Fruit fly (Drosophila melanogaster): ENCODE measurements around the gene CG8036.

CG8036 gene

dm6 chr3R:8659907-8660660 lies 7.6 kb upstream of the CG8036 start (continued):
- TF ChIP-seq prd (optimal IDR thresholded peaks at IDR 0.05): no peak
- TF ChIP-seq prd (GFP tag; IDR thresholded peaks at IDR 0.05): peak; percentile 55; the same call in 2 of the 3 replicates
- no peak for TF ChIP-seq TFAM (GFP tag; optimal IDR thresholded peaks at IDR 0.05)
- TF ChIP-seq Dref (GFP tag; IDR thresholded peaks at IDR 0.05): peak; percentile 99
- peak; percentile 6; the same call in 1 of the 2 replicates for TF ChIP-seq lmd (GFP tag; IDR thresholded peaks at IDR 0.05)
- TF ChIP-seq tup (GFP tag; optimal IDR thresholded peaks at IDR 0.05): no peak
- no peak for TF ChIP-seq CG16863 (GFP tag; optimal IDR thresholded peaks at IDR 0.05)
- peak; percentile 60 for TF ChIP-seq CG15601 (tag; optimal IDR thresholded peaks at IDR 0.05)
- peak; percentile 18 for TF ChIP-seq CG30403 (GFP tag; optimal IDR thresholded peaks at IDR 0.05)
- peak; percentile 81 for TF ChIP-seq CG34224 (GFP tag; IDR thresholded peaks at IDR 0.05; ENCODE audit: partially characterized antibody)
- TF ChIP-seq gt (GFP tag; IDR thresholded peaks at IDR 0.05): no peak
- no peak for TF ChIP-seq CG3407 (GFP tag; optimal IDR thresholded peaks at IDR 0.05)
- peak; percentile 67 for TF ChIP-seq CG2712 (tag; optimal IDR thresholded peaks at IDR 0.05)
- TF ChIP-seq CG18619 (GFP tag; optimal IDR thresholded peaks at IDR 0.05): peak; percentile 21
- peak; percentile 93; the same call in 3 of the 4 replicates for TF ChIP-seq chinmo (GFP tag; IDR thresholded peaks at IDR 0.05; ENCODE audit: partially characterized antibody)
- peak; percentile 35 for TF ChIP-seq pros (GFP tag; optimal IDR thresholded peaks at IDR 0.05)
- peak; percentile 32 for TF ChIP-seq Antp (GFP tag; optimal IDR thresholded peaks at IDR 0.05)
- no peak for TF ChIP-seq CG10462 (GFP tag; optimal IDR thresholded peaks at IDR 0.05)
- no peak for TF ChIP-seq hth (optimal IDR thresholded peaks at IDR 0.05)
- TF ChIP-seq CG4820 (GFP tag; optimal IDR thresholded peaks at IDR 0.05): no peak
- TF ChIP-seq CG7987 (GFP tag; optimal IDR thresholded peaks at IDR 0.05): peak; percentile 93

- TF ChIP-seq tgo (GFP tag; IDR thresholded peaks at IDR 0.05): 0 out of 3 replicates have a peak, but pooled peaks have one; percentile 1
- no peak for TF ChIP-seq ftz-f1 (GFP tag; optimal IDR thresholded peaks at IDR 0.05)
Measured at dm6 chr3R:8660661-8661060, 7.0 kb upstream of the CG8036 start, which contains the start of gene bel. Gene bel, minus strand, starts transcription at chr3R:8660761.

- TF ChIP-seq CG13287 (GFP tag; IDR thresholded peaks at IDR 0.05; ENCODE audit: partially characterized antibody): peak; percentile 80
- peak; percentile 63 for TF ChIP-seq slbo (GFP tag; IDR thresholded peaks at IDR 0.05)
- TF ChIP-seq fru (optimal IDR thresholded peaks at IDR 0.05): no peak
- peak; percentile 11 for TF ChIP-seq CG5245 (GFP tag; optimal IDR thresholded peaks at IDR 0.05)
- no peak for TF ChIP-seq CG6854 (GFP tag; optimal IDR thresholded peaks at IDR 0.05)
- TF ChIP-seq p53 (GFP tag; optimal IDR thresholded peaks at IDR 0.05): peak; percentile 32
- peak; percentile 64 for TF ChIP-seq phol (tag; optimal IDR thresholded peaks at IDR 0.05)
- TF ChIP-seq zfh2 (GFP tag; optimal IDR thresholded peaks at IDR 0.05): peak; percentile 48
- peak; percentile 53 for TF ChIP-seq CG4328 (GFP tag; optimal IDR thresholded peaks at IDR 0.05)
- TF ChIP-seq Sox102F (GFP tag; optimal IDR thresholded peaks at IDR 0.05): peak; percentile 48
- 0 out of 2 replicates have a peak, but pooled peaks have one; percentile 14 for TF ChIP-seq CG32767 (GFP tag; IDR thresholded peaks at IDR 0.05)
- no peak for TF ChIP-seq CG6175 (GFP tag; IDR thresholded peaks at IDR 0.05)
- no peak; the same call in 2 of the 3 replicates for TF ChIP-seq ci (GFP tag; IDR thresholded peaks at IDR 0.05)
- TF ChIP-seq Atf6 (GFP tag; IDR thresholded peaks at IDR 0.05): peak; percentile 39; the same call in 1 of the 2 replicates
- TF ChIP-seq BtbVII (GFP tag; optimal IDR thresholded peaks at IDR 0.05): peak; percentile 4
- peak; percentile 17 for TF ChIP-seq nerfin-1 (tag; optimal IDR thresholded peaks at IDR 0.05)
- TF ChIP-seq vnd (GFP tag; IDR thresholded peaks at IDR 0.05; ENCODE audit: partially characterized antibody): peak; percentile 41; the same call in 1 of the 3 replicates
- peak; percentile 94 for TF ChIP-seq Ets65A (GFP tag)
- peak; percentile 39 for TF ChIP-seq sug (tag; optimal IDR thresholded peaks at IDR 0.05)
- 0 out of 3 replicates have a peak, but pooled peaks have one; percentile 4 for TF ChIP-seq ken (GFP tag; IDR thresholded peaks at IDR 0.05)
- TF ChIP-seq sob (GFP tag; IDR thresholded peaks at IDR 0.05): peak; percentile 18; the same call in 1 of the 2 replicates
- TF ChIP-seq en (GFP tag; optimal IDR thresholded peaks at IDR 0.05): no peak
- peak; percentile 70 for TF ChIP-seq CG10543 (GFP tag; optimal IDR thresholded peaks at IDR 0.05)
- TF ChIP-seq gfzf (GFP tag; optimal IDR thresholded peaks at IDR 0.05): peak; percentile 6
Measured at dm6 chr3R:8663668-8664283, 3.9 kb upstream of the CG8036 start, which contains the start of gene CG8032. Gene CG8032, plus strand, starts transcription at chr3R:8664115.

All from whole organism, embryonic.